Worm (Caenorhabditis elegans) whole organism, L4/young adult: ENCODE data around the gene pqn-16.

Experiments used
- W03F9.2 ChIP-seq: fragments of 150-350 bp; optimal IDR thresholded peaks from 2 replicates; lab custom pipeline; 2014; ENCODE audit warnings: missing biosample characterization, missing genetic modification characterization
- dao-5 ChIP-seq: sonication (generic microtip); optimal IDR thresholded peaks from 2 replicates; lab custom pipeline; 2016; ENCODE audit warnings: missing genotype, missing genetic modification characterization, moderate library complexity, missing compliant biosample characterization
- him-1 ChIP-seq: sonication (generic microtip); optimal IDR thresholded peaks from 2 replicates; lab custom pipeline; 2016; ENCODE audit warnings: missing genotype, missing genetic modification reagents, missing genetic modification characterization, missing compliant biosample characterization

DNA sequence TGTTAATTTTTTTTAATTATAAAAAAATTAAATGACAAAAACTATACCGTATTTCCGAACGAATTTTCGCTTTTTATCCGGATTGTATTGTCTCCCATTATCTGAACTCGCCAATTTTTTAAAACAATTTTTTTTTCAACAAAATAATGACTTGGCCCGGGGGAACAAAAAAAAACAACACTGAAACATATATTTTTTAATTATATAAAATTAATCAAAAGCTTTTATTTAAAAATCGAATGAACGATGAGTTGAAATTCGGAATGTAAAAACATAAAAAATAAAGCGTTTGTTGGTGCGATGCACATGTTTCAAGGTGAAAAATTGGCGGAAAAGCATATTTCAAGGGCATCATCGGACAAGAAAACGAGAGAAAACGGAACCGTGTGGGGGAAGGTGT lies 39.7 kb downstream of the pqn-16 start, which contains the start of gene mdt-27:
- TF ChIP-seq W03F9.2 (tag; lab: Kevin White, UChicago): no peak
- no peak for TF ChIP-seq dao-5 (tag; lab: Kevin White, UChicago)
- TF ChIP-seq him-1 (tag; lab: Kevin White, UChicago): no peak
